Fruit fly (Drosophila melanogaster) whole organism, larva: Measurements from ENCODE around the gene Nup154.
A peak's percentile ranks its signal among the peaks of the same experiment; 100 is the strongest.

Experiments
- noc ChIP-seq: fragments of 200-800 bp; sonication (Bioruptor generic); optimal IDR thresholded peaks from 3 replicates; lab custom pipeline; 2019; ENCODE audit warnings: missing biosample characterization, mild to moderate bottlenecking, missing genetic modification characterization, moderate library complexity

Gene Nup154

DNA sequence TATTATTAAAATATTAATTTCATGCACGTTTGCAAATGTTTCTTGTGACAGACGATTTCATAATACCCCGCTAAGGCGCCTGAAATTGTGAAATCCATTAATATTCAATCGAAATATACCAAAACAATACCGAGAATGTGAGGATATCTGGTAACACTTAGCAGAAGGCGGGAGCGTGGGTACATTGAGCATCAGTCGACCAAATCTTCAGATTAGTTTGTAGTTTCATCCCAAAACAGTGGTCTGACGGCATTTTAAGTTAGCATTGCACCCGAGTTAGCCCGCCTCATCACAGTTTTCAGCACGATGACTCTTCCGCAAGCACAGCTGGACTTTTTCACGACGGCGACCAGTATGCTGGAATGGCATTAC is at the start of gene Nup154:
Nup154 (plus strand) TSS at position 147 of the 372 bp plus-strand sequence.
- TF ChIP-seq noc (tag; lab: Kevin White, UChicago), result no peak

DNA sequence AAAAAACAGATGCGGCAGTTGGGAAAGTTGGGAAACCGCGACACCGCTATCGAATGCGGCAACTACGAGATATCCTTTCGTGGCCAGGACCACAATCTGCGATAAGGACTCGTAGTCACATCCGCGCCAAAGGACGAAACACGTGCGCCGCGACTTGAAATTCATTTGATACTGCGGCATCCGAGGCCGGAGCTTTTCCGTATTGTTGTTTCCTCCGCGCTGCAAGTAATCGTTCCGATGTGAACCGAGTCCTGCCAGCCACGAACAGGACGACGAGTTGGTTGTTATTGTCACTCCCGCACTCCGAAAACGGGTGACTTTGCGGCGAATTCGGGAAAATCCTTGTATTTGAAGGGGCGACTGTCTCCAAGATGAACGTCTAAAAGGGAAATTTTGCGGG is 40.6 kb upstream of the Nup154 start, which contains the start of gene dpr2:
dpr2 (minus strand) TSS at position 175 of the 400 bp plus-strand sequence.
- TF ChIP-seq noc (tag; lab: Kevin White, UChicago), result no peak

DNA sequence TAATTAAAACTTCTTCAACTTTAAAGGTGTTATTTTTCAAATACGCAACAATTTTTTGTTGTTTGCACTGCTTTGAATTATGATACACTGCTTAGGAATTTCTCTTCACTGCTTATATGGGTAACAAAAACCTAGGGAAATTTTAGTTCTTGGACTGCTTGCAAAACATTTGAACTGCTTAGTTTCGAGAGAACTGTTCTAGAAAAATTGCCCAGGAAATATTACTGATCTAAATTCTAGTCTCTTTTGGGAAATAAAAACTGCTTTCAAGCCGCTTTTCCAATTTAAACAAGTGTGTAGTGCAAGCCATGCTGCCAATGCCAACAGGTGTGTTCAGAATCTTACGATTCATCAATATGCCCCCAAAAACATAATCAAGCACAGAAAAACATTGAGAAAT is 40.1 kb upstream of the Nup154 start:
- no peak for TF ChIP-seq noc (tag; lab: Kevin White, UChicago)

DNA sequence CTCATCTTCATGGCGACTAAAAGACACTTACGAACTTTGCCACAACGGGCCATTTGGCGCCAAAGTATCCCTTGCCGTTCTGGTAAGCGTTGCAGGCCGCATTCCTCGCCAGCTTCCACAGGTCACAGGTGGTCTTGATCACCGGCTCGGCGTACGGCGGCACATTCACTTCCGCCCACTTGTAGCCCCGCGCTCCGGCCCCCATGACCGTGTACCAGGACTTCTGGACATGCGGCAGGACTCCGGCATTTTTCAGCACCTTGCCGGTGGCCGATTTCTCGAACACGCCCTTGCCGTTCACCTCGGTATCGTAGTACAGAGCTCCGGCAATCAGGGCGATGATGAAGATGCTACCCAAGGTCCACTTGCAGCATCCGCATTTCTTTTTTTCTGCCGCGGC is 38.7 kb upstream of the Nup154 start:
- TF ChIP-seq noc (tag; lab: Kevin White, UChicago), result no peak

DNA sequence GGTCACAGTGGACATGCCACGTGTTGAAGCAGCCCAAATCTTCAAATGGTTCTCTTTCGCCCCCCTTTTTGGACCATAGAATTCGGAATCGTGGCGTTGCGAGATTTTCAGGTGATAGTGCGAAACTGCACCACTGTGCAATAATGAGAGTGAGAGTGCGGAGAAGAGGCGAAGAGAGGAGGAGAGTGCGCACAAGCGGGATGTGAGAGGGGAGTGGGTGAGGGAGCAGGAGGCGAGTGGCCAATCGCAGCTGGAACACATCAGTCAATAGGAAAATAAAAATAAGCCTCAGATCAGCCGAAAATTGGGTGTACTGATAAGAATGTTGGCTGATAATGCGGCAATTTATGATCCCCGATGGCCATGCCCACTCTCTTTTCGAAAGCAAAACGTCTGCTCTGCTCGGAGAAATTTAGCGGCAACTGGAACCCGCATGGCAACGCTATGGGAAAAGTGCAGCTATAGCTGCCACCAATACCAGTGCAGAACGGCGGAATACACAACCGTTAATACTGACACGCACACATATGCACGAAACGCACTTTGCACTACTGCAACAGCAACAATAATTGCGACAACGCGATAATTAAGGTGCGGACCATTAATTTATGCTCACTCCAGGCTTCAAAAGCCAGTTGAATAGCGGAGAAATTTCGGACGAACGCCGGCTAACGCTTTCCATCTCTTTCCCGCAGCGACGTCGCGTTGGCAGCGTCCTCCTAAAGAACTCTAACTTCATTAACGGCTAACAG is 37.2 kb upstream of the Nup154 start:
- TF ChIP-seq noc (tag; lab: Kevin White, UChicago), result peak; percentile 74

DNA sequence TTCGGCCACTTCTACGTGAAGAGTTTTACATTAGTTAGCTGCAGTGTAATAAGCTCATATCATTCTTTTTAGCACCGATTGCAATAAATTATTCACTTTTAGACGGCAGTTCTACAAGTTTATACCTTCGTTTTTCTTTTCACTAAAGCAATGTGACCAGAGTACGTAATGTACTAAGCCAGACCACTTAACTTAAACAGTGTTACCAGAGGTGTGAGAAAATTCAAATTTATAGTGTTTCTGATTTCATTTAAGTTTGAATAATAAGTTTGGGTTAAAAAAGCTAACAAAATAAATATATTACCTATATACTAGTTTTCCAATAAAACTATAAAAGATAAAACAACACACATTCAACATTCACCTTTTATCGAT is 36.6 kb upstream of the Nup154 start:
- no peak for TF ChIP-seq noc (tag; lab: Kevin White, UChicago)

DNA sequence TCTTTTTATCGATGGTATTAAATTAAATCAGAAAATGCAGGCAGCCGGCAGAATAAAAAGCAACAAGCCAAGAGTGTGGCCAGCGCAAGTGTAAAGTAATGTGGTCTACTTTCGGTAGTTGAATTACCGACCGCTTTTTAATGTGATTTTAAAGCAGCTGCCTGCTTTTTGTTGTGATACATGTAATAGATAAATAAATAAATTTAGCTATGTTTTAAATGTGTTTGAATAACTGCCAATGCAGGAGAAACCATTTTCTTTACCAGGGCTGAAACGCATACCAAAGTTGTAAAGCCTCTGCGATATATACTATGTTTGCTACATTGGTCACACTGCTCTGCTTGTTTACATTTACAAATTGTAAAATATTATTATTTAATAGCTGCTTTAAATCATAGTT is 34.5 kb upstream of the Nup154 start, which contains the start of the genes Tmem214 and YL-1:
Tmem214 (minus strand) TSS at position 142 of the 400 bp plus-strand sequence.
YL-1 (plus strand) TSS at position 310 of the 400 bp plus-strand sequence.
- TF ChIP-seq noc (tag; lab: Kevin White, UChicago), result peak; percentile 72

DNA sequence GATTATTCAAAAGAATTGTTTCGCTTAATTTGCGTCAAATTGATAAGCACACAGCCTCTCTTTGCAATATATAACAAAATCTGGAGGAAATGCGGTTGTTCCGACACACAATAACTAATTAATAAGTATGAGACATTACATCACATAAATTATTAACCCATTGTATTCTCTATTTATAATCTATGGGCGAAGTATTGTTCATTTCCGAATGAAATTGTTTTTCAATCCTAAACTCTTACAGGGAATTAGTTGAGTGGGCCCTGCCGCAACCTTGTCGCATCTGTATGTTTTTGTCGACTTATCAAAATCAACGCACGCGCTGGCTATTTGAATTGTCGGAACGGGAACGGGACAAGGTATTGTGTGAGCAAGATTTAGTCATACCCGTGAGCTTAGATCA is 32.4 kb upstream of the Nup154 start, which contains the start of gene CG16743:
CG16743 (plus strand) TSS at position 57 of the 400 bp plus-strand sequence.
- TF ChIP-seq noc (tag; lab: Kevin White, UChicago), result peak; percentile 79

DNA sequence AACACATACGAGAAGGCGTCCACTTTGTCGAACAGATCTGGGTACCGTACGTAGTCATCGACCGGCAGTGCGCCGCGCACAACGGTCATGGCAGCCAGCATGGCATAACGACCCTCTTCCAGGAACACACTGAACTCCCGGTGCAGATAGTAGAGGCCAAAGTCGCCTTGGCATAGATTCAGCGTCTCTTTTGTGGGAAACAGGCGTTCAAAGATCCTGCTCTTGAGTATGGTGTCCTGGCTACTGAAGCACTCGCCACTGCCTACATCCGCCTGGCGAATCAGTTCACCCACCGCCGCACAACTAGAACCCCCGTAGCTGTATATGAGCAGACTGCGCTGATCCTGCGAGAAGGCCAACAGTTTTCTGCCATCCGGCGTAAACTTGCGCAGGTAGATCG is 30.0 kb upstream of the Nup154 start:
- no peak for TF ChIP-seq noc (tag; lab: Kevin White, UChicago)

DNA sequence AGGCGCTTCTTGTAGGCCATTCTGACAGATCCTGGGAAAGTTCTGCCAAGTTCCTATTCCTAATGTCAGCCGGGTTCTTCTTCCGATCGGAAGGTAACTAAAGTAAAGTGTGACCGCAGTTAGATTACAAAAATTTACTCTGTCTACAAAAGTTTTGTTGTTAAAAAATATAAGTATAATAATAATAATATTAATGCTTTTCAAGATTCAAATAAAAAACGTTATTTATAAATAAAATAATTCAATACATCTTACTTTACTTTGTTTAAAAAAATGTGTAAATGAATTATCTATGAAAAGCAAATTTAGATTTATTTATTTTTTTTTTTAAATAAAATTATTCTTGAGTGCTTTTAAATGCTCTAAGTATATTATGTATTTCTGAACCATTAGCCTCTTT is 29.4 kb upstream of the Nup154 start, which contains the start of gene abo:
abo (minus strand) TSS at position 101 of the 400 bp plus-strand sequence.
- TF ChIP-seq noc (tag; lab: Kevin White, UChicago), result no peak

DNA sequence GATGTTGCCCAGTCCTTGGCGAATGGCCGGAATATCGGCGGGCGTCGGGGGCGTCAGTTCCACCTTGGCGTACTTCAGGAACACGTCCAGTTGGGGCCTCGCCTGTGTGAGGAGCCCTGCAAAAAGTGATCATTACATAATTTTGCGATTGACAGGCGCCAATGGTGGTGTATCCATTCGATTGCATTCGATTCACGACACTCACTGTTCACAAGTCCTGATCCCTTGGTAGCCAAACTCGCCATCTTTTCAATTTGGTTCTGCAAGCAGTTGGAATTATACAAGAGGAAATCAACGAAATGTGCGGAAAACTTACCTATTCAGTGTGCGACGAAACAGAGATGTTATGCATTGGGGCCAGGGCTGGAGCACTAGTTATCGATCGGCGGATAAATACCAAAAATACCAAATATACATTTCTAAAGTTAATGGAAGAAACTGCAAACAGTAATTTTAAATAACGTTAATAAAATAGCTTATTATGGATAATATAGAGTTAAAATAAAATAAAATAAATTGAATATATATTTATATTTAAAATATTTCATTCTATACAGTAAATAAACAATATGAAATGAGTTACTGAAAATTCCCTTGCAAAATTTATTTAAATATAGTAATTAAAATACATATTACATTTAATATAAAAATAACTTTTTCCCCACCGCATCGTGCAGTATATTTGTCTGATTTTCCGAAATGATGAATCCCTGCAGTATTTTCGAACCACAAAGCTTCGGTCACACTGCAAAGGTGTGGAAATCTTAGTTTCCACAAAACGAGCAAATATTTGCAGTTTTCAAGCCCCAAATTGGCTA is 28.4 kb upstream of the Nup154 start, which contains the start of the genes ATPsynG and SCAR:
ATPsynG (minus strand) TSS at position 354 of the 818 bp plus-strand sequence.
SCAR (plus strand) TSS at position 727 of the 818 bp plus-strand sequence.
- no peak for TF ChIP-seq noc (tag; lab: Kevin White, UChicago)

DNA sequence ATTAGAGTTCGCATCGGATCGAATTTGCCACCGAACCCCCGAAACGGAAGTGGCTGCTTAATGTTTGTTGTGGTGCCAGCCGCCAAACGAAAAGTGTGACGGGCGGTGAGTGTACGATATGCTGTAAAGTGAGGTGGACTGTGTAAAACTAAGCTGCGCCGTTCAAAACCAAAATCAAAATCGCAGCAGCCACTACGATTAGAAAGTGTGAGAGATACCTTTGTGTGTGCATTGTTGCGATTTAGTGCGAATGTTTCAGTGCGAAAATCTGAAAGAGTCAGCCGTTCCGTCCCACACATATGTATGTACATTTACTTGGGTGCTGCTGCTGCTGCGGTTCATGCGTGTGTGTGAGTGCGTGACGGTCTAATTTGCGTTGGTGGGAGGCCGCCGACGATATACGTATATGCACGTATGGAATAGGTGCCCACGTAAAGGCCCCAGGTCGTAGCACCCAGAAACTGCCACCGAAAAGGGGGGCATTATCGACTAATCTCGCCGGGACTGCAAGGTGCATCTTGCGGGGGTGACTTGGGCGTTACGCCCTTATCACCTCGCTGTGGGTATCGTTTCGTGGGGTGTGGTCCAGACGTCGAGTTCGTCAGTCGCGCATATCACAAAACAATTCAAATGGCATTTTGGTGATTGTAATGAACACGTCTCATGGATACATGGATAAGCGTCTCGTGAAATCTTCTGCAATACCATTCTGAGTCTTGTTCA is 27.6 kb upstream of the Nup154 start:
- TF ChIP-seq noc (tag; lab: Kevin White, UChicago), result no peak

DNA sequence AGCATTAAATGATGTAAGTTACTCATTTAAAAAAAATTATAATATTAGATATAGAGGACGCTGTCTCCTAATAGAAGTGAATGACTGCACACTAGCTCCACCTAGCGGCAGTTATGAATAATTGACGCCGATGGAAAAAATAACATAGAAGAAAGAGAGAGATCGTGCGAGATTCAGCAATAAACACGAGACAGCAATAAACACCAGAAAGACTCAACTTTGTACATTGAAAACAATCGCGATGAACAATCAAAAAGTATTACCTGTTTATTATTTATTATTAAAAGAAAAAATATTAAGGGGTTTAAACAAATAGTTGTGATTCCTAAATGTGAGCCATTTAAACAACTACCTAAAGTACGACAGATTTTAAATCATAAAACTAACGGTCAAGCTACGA is 18.5 kb upstream of the Nup154 start:
- no peak for TF ChIP-seq noc (tag; lab: Kevin White, UChicago)

DNA sequence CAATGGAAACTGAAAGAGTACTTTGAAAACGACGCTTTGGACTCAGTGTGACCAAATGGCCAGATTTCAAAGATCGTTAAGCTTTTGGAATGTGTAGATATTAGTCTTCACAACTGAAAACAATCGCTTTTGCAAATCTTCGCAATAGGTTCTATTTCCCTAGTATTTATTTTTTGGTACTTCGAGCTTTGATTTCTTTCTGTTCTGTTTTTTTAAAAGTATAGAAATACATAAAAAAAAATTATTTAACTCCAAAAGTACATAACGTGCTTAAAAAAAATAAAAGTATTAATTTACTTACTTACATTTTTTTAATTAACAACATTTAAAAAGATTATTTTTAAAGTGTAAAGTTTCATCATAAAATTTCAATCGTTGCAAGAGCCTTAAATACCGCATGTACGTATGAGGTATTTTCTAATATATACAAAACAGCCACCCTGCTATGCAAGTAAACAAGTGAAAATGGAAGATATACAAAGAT is 17.2 kb upstream of the Nup154 start, which contains the start of the genes piwi and CG12253:
piwi (minus strand) TSS at position 51 of the 484 bp plus-strand sequence.
CG12253 (plus strand) TSS at position 437 of the 484 bp plus-strand sequence.
- no peak for TF ChIP-seq noc (tag; lab: Kevin White, UChicago)

DNA sequence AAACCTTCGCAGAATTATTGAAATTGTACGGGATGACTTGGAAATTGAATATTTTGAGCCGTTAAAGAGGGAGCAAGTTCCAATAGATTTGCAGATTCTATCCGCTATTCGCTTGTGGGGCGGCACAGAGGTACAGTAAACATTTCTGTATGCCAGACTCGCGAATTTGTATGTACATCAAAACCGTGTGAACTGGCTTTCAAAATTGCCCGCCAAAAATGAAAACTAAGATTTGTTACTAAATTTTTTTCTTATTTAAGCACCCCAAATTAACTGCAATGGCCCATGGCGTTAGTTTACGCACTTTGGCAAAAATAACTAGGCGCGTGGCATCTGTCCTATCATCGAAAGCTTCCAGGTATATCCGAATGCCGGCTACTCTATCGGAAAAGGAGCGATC is 16.6 kb upstream of the Nup154 start:
- no peak for TF ChIP-seq noc (tag; lab: Kevin White, UChicago)
